Fruit fly (Drosophila melanogaster): ENCODE data around the gene Sfp93F.

Sfp93F gene

DNA sequence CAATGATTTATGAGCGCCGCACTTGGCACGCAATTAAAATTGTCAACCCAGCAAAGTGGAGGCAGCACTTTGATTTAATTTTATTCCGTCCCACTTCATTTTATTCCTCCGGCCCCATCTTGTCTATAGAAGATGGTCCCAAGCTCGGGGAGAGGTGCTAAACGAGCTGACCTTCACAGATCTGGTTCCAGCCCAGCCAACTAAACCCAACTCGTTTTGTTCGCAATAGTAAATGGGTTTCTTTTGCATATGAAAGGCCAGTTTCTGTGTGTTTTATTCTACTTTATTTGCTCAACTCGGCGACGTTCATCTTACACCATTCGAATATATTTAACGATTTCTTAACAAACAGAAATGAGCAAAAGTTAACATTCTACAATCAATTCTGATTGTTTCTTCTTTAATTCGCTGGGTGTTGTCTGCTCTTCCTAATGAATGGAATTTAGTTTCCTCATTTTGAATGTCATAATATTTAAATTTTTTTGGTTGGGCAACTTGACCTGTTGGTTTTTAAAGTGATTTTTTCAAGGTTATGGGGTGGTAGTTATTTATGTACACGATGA, 42.9 kb downstream of the Sfp93F start:
- no peak for TF ChIP-seq CrebA (GFP tag; optimal IDR thresholded peaks at IDR 0.05; ENCODE audit: borderline replicate concordance)

DNA sequence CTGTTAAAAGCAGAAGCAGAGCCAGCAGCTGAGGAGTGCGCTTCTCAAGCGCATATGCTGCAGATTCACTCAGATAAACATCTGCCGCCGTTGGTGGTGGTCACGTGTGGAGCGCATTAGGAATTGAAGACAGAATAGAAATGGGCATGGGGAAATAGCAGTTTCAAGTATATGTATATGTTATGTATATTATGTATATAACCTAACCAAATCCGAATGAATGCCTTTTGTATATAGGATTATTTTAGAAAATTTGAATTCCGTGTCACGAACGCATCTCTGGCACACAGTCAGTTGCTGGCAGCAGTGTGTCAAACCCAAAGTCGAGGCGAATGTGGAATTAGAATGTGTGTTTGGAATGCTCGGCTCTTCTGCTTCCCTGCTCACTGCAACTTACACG, 45.0 kb downstream of the Sfp93F start:
- no peak for TF ChIP-seq dmrt93B (GFP tag; optimal IDR thresholded peaks at IDR 0.05)
- TF ChIP-seq CrebA (GFP tag; optimal IDR thresholded peaks at IDR 0.05; ENCODE audit: borderline replicate concordance) = no peak
- no peak for TF ChIP-seq psq (GFP tag; optimal IDR thresholded peaks at IDR 0.05)
- no peak for TF ChIP-seq Myc (optimal IDR thresholded peaks at IDR 0.05)
- TF ChIP-seq sv (GFP tag; optimal IDR thresholded peaks at IDR 0.05) = no peak
- no peak for TF ChIP-seq CG32264 (GFP tag; optimal IDR thresholded peaks at IDR 0.05)
- TF ChIP-seq pan (optimal IDR thresholded peaks at IDR 0.05) = no peak

DNA sequence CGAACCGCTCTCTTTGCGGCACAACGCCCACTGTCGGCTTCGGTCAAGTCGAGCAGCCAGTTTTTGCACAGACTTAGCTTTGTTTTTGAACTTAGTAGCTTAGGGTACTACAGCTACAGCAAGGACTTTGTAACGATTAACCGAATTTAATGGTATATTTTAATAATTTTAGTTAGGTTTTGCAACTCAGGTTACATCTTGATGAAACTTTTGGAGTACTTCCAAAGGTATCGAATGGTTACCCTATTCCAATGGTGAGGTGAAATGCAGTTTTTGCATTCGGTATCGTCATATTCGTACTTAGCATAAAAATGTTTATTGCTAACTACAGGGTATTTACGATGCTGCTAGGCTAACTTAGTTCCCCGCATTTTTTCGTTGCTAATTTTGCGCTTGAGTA, 47.5 kb downstream of the Sfp93F start:
- no peak for TF ChIP-seq Abd-B (GFP tag; optimal IDR thresholded peaks at IDR 0.05)
- TF ChIP-seq jim (GFP tag; optimal IDR thresholded peaks at IDR 0.05) = no peak
- TF ChIP-seq Mio (GFP tag; optimal IDR thresholded peaks at IDR 0.05) = no peak
- TF ChIP-seq fru (GFP tag; optimal IDR thresholded peaks at IDR 0.05) = no peak
- TF ChIP-seq Dif (GFP tag; optimal IDR thresholded peaks at IDR 0.05; ENCODE audit: partially characterized antibody) = no peak
- TF ChIP-seq CrebA (GFP tag; optimal IDR thresholded peaks at IDR 0.05; ENCODE audit: borderline replicate concordance) = no peak
- no peak for TF ChIP-seq woc (GFP tag; optimal IDR thresholded peaks at IDR 0.05)
- no peak for TF ChIP-seq ey (GFP tag; optimal IDR thresholded peaks at IDR 0.05)
- no peak for TF ChIP-seq CG32264 (GFP tag; optimal IDR thresholded peaks at IDR 0.05)
- TF ChIP-seq rgr (GFP tag; optimal IDR thresholded peaks at IDR 0.05) = no peak
- TF ChIP-seq Myc (optimal IDR thresholded peaks at IDR 0.05) = no peak
- no peak for TF ChIP-seq h (GFP tag; optimal IDR thresholded peaks at IDR 0.05)
- no peak for TF ChIP-seq foxo (GFP tag; optimal IDR thresholded peaks at IDR 0.05)
- TF ChIP-seq Rel (GFP tag; optimal IDR thresholded peaks at IDR 0.05) = no peak
- no peak for TF ChIP-seq Rel (tag; optimal IDR thresholded peaks at IDR 0.05)
- TF ChIP-seq br (GFP tag; optimal IDR thresholded peaks at IDR 0.05) = no peak

DNA sequence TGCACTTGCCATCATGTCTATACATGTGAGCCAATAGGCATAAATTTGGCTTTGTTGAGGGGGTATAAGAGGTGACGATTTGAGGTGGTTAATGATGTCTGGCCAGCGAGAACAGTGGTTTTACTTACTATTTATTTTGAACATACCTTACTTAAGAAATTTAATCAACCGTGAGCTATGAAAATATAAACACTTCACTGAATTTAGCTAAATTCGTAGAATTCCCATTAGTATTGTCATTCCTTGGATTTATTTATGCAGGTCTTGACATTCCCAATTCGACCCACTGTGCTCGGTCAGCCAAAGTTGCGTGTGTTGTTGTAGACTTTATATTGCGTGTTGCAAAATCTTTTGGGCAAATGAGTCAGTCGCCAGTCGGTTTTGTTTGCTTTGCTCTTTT, 48.2 kb downstream of the Sfp93F start:
- TF ChIP-seq psq (GFP tag; optimal IDR thresholded peaks at IDR 0.05) (peak; percentile 4), Mio (GFP tag; optimal IDR thresholded peaks at IDR 0.05) (no peak), Abd-B (GFP tag; optimal IDR thresholded peaks at IDR 0.05) (no peak), br (GFP tag; optimal IDR thresholded peaks at IDR 0.05) (peak; percentile 6), usp (GFP tag; optimal IDR thresholded peaks at IDR 0.05) (no peak), pan (optimal IDR thresholded peaks at IDR 0.05) (no peak), foxo (GFP tag; optimal IDR thresholded peaks at IDR 0.05) (peak in 1 of 2 experiments; percentile 33), Myc (optimal IDR thresholded peaks at IDR 0.05) (no peak), Dif (GFP tag; optimal IDR thresholded peaks at IDR 0.05; ENCODE audit: partially characterized antibody) (no peak), ey (GFP tag; optimal IDR thresholded peaks at IDR 0.05) (peak; percentile 36), woc (GFP tag; optimal IDR thresholded peaks at IDR 0.05) (no peak), CrebA (GFP tag; optimal IDR thresholded peaks at IDR 0.05; ENCODE audit: borderline replicate concordance) (no peak), dsf (GFP tag; optimal IDR thresholded peaks at IDR 0.05; ENCODE audit: borderline replicate concordance) (no peak), brk (GFP tag; optimal IDR thresholded peaks at IDR 0.05) (no peak), Rel (GFP tag; optimal IDR thresholded peaks at IDR 0.05) (no peak), Rel (tag; optimal IDR thresholded peaks at IDR 0.05) (no peak), sv (GFP tag; optimal IDR thresholded peaks at IDR 0.05) (no peak), lola (GFP tag; optimal IDR thresholded peaks at IDR 0.05) (no peak), OdsH (GFP tag; optimal IDR thresholded peaks at IDR 0.05) (peak; percentile 30), h (GFP tag; optimal IDR thresholded peaks at IDR 0.05) (peak; percentile 57), Hr78 (GFP tag; optimal IDR thresholded peaks at IDR 0.05) (no peak), fru (GFP tag; optimal IDR thresholded peaks at IDR 0.05) (peak; percentile 31), Hnf4 (GFP tag; optimal IDR thresholded peaks at IDR 0.05) (peak; percentile 24), jim (GFP tag; optimal IDR thresholded peaks at IDR 0.05) (no peak), Hr83 (GFP tag; optimal IDR thresholded peaks at IDR 0.05; ENCODE audit: poor library complexity, severe bottlenecking) (no peak), sage (GFP tag; optimal IDR thresholded peaks at IDR 0.05) (no peak), tai (GFP tag; optimal IDR thresholded peaks at IDR 0.05) (no peak), rgr (GFP tag; optimal IDR thresholded peaks at IDR 0.05) (peak; percentile 48), GATAd (GFP tag; optimal IDR thresholded peaks at IDR 0.05) (no peak)

Data from whole organism, wandering third instar larva.